Worm (Caenorhabditis elegans) whole organism, early embryonic: ENCODE results near the gene F41D9.2.

Experiments
- aly-1 ChIP-seq: sonication (generic microtip); optimal IDR thresholded peaks from 2 replicates; lab custom pipeline; 2016; ENCODE audit warnings: missing genetic modification characterization, missing compliant biosample characterization
- ama-1 ChIP-seq: fragments of 150-350 bp; optimal IDR thresholded peaks from 2 replicates; lab custom pipeline; 2014
- ceh-13 ChIP-seq: fragments of 200-800 bp; sonication (Bioruptor generic); optimal IDR thresholded peaks from 2 replicates; lab custom pipeline; 2018; ENCODE audit warnings: mild to moderate bottlenecking, missing genetic modification characterization, missing compliant biosample characterization
- ets-7 ChIP-seq: sonication (generic microtip); optimal IDR thresholded peaks from 2 replicates; lab custom pipeline; 2016; ENCODE audit warnings: missing genotype, missing genetic modification characterization, missing compliant biosample characterization
- flt-1 ChIP-seq: fragments of 200-800 bp; sonication (Bioruptor generic); IDR thresholded peaks from 2 replicates; pipeline ENCODE4 v1.3.6; 2022; ENCODE audit warnings: missing genetic modification characterization, missing compliant biosample characterization
- hmbx-1 ChIP-seq: sonication (generic microtip); optimal IDR thresholded peaks from 2 replicates; lab custom pipeline; 2016; ENCODE audit warnings: mild to moderate bottlenecking, missing genetic modification characterization, missing compliant biosample characterization
- hmg-4 ChIP-seq: fragments of 200-800 bp; sonication (Bioruptor generic); optimal IDR thresholded peaks from 2 replicates; lab custom pipeline; 2018; ENCODE audit warnings: mild to moderate bottlenecking, missing genetic modification characterization, missing compliant biosample characterization
- pes-1 ChIP-seq: fragments of 200-800 bp; sonication (Bioruptor generic); IDR thresholded peaks from 2 replicates; pipeline ENCODE4 v1.3.6; 2022; ENCODE audit warnings: missing genetic modification reagents, missing genetic modification characterization, missing compliant biosample characterization
- scrt-1 ChIP-seq: fragments of 200-800 bp; sonication (Bioruptor generic); IDR thresholded peaks from 2 replicates; pipeline ENCODE4 v1.3.6; 2022; ENCODE audit warnings: missing genetic modification characterization, missing compliant biosample characterization
- sea-1 ChIP-seq: fragments of 200-800 bp; sonication (Bioruptor generic); conservative IDR thresholded peaks from 2 replicates; pipeline ENCODE4 v1.3.6; 2022; ENCODE audit warnings: missing genetic modification characterization, missing compliant biosample characterization
- tbx-11 ChIP-seq: fragments of 200-800 bp; sonication (Bioruptor generic); IDR thresholded peaks from 2 replicates; pipeline ENCODE4 v1.3.6; 2022; ENCODE audit warnings: missing genetic modification characterization, missing compliant biosample characterization
- tra-4 ChIP-seq: sonication (generic microtip); optimal IDR thresholded peaks from 2 replicates; lab custom pipeline; 2017; ENCODE audit warnings: missing genetic modification characterization, missing compliant biosample characterization

DNA sequence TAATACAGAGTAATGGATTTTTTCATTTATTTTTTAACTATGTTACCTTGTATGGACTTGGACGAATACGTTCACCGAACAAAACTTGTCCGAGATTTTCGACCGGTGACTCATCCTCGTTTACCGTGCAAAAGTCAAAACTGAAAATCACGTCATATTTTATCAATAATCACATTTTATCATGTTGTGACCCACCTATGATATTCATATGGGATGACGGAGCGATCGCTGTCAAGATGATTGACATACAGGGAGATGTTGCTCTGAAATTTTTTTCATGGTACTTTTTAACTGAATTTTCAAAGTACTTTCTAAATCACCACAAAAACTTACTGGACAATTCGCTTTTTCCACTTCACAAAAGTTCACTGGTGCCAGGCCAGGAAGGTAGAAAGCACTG lies 36.8 kb upstream of the F41D9.2 start:
- TF ChIP-seq ama-1 (no peak), sea-1 (no peak), tra-4 (tag; lab: Kevin White, UChicago) (no peak), hmbx-1 (tag; lab: Kevin White, UChicago) (no peak), flt-1 (GFP tag; lab: Robert Waterston, UW) (no peak), aly-1 (tag; lab: Kevin White, UChicago) (no peak), hmg-4 (GFP tag; lab: Kevin White, UChicago) (no peak), tbx-11 (GFP tag; lab: Robert Waterston, UW) (no peak), scrt-1 (GFP tag; lab: Robert Waterston, UW) (no peak), pes-1 (no peak), ets-7 (tag; lab: Kevin White, UChicago) (no peak), ceh-13 (GFP tag; lab: Kevin White, UChicago) (no peak)
